Worm (Caenorhabditis elegans) whole organism, midembryonic: ENCODE data around the gene AC3.12.

ENCODE experiments used
- T22C8.4 ChIP-seq: fragments of 200-800 bp; sonication (Bioruptor generic); IDR thresholded peaks from 2 replicates; pipeline ENCODE4 v1.3.6; 2022; ENCODE audit warnings: missing genetic modification characterization, missing compliant biosample characterization
- cog-1 ChIP-seq: sonication (generic microtip); optimal IDR thresholded peaks from 2 replicates; lab custom pipeline; 2016; ENCODE audit warnings: missing genetic modification characterization, missing compliant biosample characterization
- flt-1 ChIP-seq: fragments of 200-800 bp; sonication (Bioruptor generic); IDR thresholded peaks from 2 replicates; pipeline ENCODE4 v1.3.6; 2022; ENCODE audit warnings: missing genetic modification characterization, missing compliant biosample characterization
- klf-2 ChIP-seq: fragments of 200-800 bp; sonication (Bioruptor generic); conservative IDR thresholded peaks from 2 replicates; pipeline ENCODE4 v1.3.6; 2022; ENCODE audit warnings: missing genetic modification reagents, missing genetic modification characterization, missing compliant biosample characterization
- med-1 ChIP-seq: sonication (generic microtip); optimal IDR thresholded peaks from 2 replicates; lab custom pipeline; 2017; ENCODE audit warnings: missing genetic modification characterization, mild to moderate bottlenecking, missing compliant biosample characterization, antibody characterized with exemption, missing genetic modification reagents; ENCODE audit not compliant: insufficient read depth
- ref-1 ChIP-seq: fragments of 200-800 bp; sonication (Bioruptor generic); conservative IDR thresholded peaks from 2 replicates; pipeline ENCODE4 v1.3.6; 2022; ENCODE audit warnings: missing genetic modification reagents, missing genetic modification characterization, missing compliant biosample characterization
- tab-1 ChIP-seq: fragments of 200-800 bp; sonication (Bioruptor generic); IDR thresholded peaks from 2 replicates; pipeline ENCODE4 v1.3.6; 2022; ENCODE audit warnings: missing genetic modification characterization, missing compliant biosample characterization
- ztf-23 ChIP-seq: fragments of 200-800 bp; sonication (Bioruptor generic); IDR thresholded peaks from 2 replicates; pipeline ENCODE4 v1.3.6; 2022; ENCODE audit warnings: missing genetic modification reagents, missing genetic modification characterization, missing compliant biosample characterization
- ztf-29 ChIP-seq: fragments of 200-800 bp; sonication (Bioruptor generic); IDR thresholded peaks from 2 replicates; pipeline ENCODE4 v1.3.6; 2022; ENCODE audit warnings: missing genetic modification reagents, missing genetic modification characterization, missing compliant biosample characterization

AC3.12 gene

ce11 chrV:10379293-10379692, at the start of gene AC3.12:
Gene AC3.12, minus strand, starts transcription at chrV:10379393.
- TF ChIP-seq flt-1 (GFP tag; lab: Robert Waterston, UW) (no peak), T22C8.4 (GFP tag; lab: Robert Waterston, UW) (no peak), ztf-29 (GFP tag; lab: Robert Waterston, UW) (no peak), ztf-23 (no peak), med-1 (GFP tag; lab: Kevin White, UChicago) (no peak)

ce11 chrV:10428608-10429007, 49.4 kb upstream of the AC3.12 start, which contains the start of gene tag-314:
Gene tag-314, minus strand, starts transcription at chrV:10428708.
- TF ChIP-seq med-1 (GFP tag; lab: Kevin White, UChicago) (no peak), klf-2 (GFP tag; lab: Robert Waterston, UW) (no peak), T22C8.4 (GFP tag; lab: Robert Waterston, UW) (no peak), flt-1 (GFP tag; lab: Robert Waterston, UW) (no peak), ztf-23 (no peak)

- TF ChIP-seq cog-1 (tag; lab: Kevin White, UChicago) (no peak), tab-1 (GFP tag; lab: Robert Waterston, UW) (no peak), flt-1 (GFP tag; lab: Robert Waterston, UW) (no peak), klf-2 (GFP tag; lab: Robert Waterston, UW) (no peak), ztf-23 (no peak), ztf-29 (GFP tag; lab: Robert Waterston, UW) (no peak), med-1 (GFP tag; lab: Kevin White, UChicago) (no peak), T22C8.4 (GFP tag; lab: Robert Waterston, UW) (no peak), ref-1 (no peak)
These were observed 47.1 kb upstream of the AC3.12 start, which contains the start of gene apc-10 for ce11 chrV:10426253-10426652. Gene apc-10, minus strand, starts transcription at chrV:10426353.

- TF ChIP-seq tab-1 (GFP tag; lab: Robert Waterston, UW) (no peak), klf-2 (GFP tag; lab: Robert Waterston, UW) (no peak), med-1 (GFP tag; lab: Kevin White, UChicago) (no peak), T22C8.4 (GFP tag; lab: Robert Waterston, UW) (no peak)
These were observed 45.9 kb upstream of the AC3.12 start, which contains the start of gene col-12 for ce11 chrV:10425098-10425497. Gene col-12, minus strand, starts transcription at chrV:10425198.

- no peak for TF ChIP-seq tab-1 (GFP tag; lab: Robert Waterston, UW)
- no peak for TF ChIP-seq med-1 (GFP tag; lab: Kevin White, UChicago)
- no peak for TF ChIP-seq cog-1 (tag; lab: Kevin White, UChicago)
- no peak for TF ChIP-seq klf-2 (GFP tag; lab: Robert Waterston, UW)
- no peak for TF ChIP-seq T22C8.4 (GFP tag; lab: Robert Waterston, UW)
- no peak for TF ChIP-seq ztf-23
- no peak for TF ChIP-seq ztf-29 (GFP tag; lab: Robert Waterston, UW)
- no peak for TF ChIP-seq flt-1 (GFP tag; lab: Robert Waterston, UW)
- TF ChIP-seq ref-1, result no peak
These were observed 44.3 kb upstream of the AC3.12 start for ce11 chrV:10423511-10423910.

ce11 chrV:10421802-10422201, 42.6 kb upstream of the AC3.12 start, which contains the start of gene col-13:
Gene col-13, minus strand, starts transcription at chrV:10421902.
- TF ChIP-seq T22C8.4 (GFP tag; lab: Robert Waterston, UW) (no peak), klf-2 (GFP tag; lab: Robert Waterston, UW) (no peak), cog-1 (tag; lab: Kevin White, UChicago) (no peak)

- TF ChIP-seq ref-1, result no peak
- TF ChIP-seq ztf-23, result no peak
- TF ChIP-seq T22C8.4 (GFP tag; lab: Robert Waterston, UW), result no peak
- no peak for TF ChIP-seq ztf-29 (GFP tag; lab: Robert Waterston, UW)
- TF ChIP-seq tab-1 (GFP tag; lab: Robert Waterston, UW), result no peak
- TF ChIP-seq cog-1 (tag; lab: Kevin White, UChicago), result no peak
- no peak for TF ChIP-seq klf-2 (GFP tag; lab: Robert Waterston, UW)
- no peak for TF ChIP-seq med-1 (GFP tag; lab: Kevin White, UChicago)
- no peak for TF ChIP-seq flt-1 (GFP tag; lab: Robert Waterston, UW)
These were observed 39.8 kb upstream of the AC3.12 start, which contains the start of gene F15H10.5 for ce11 chrV:10418961-10419360. Gene F15H10.5, minus strand, starts transcription at chrV:10419061.

- no peak for TF ChIP-seq klf-2 (GFP tag; lab: Robert Waterston, UW)
- TF ChIP-seq tab-1 (GFP tag; lab: Robert Waterston, UW), result no peak
- TF ChIP-seq ref-1, result no peak
- TF ChIP-seq cog-1 (tag; lab: Kevin White, UChicago), result no peak
- no peak for TF ChIP-seq ztf-23
- TF ChIP-seq med-1 (GFP tag; lab: Kevin White, UChicago), result no peak
- TF ChIP-seq ztf-29 (GFP tag; lab: Robert Waterston, UW), result no peak
- no peak for TF ChIP-seq T22C8.4 (GFP tag; lab: Robert Waterston, UW)
These were observed 37.7 kb upstream of the AC3.12 start, which contains the start of gene F15H10.10 for ce11 chrV:10416925-10417324. Gene F15H10.10, minus strand, starts transcription at chrV:10417025.

- no peak for TF ChIP-seq ztf-23
- no peak for TF ChIP-seq cog-1 (tag; lab: Kevin White, UChicago)
- TF ChIP-seq ztf-29 (GFP tag; lab: Robert Waterston, UW), result no peak
- TF ChIP-seq T22C8.4 (GFP tag; lab: Robert Waterston, UW), result no peak
- no peak for TF ChIP-seq klf-2 (GFP tag; lab: Robert Waterston, UW)
- no peak for TF ChIP-seq ref-1
These were observed 35.4 kb upstream of the AC3.12 start, which contains the start of gene F15H10.9 for ce11 chrV:10414610-10415009. Gene F15H10.9, minus strand, starts transcription at chrV:10414710.

- no peak for TF ChIP-seq cog-1 (tag; lab: Kevin White, UChicago)
- no peak for TF ChIP-seq tab-1 (GFP tag; lab: Robert Waterston, UW)
- no peak for TF ChIP-seq ztf-29 (GFP tag; lab: Robert Waterston, UW)
- TF ChIP-seq T22C8.4 (GFP tag; lab: Robert Waterston, UW), result no peak
- TF ChIP-seq ztf-23, result no peak
- TF ChIP-seq med-1 (GFP tag; lab: Kevin White, UChicago), result no peak
- no peak for TF ChIP-seq klf-2 (GFP tag; lab: Robert Waterston, UW)
These were observed 31.0 kb upstream of the AC3.12 start, which contains the start of gene F15H10.12 for ce11 chrV:10410030-10410713. Gene F15H10.12, minus strand, starts transcription at chrV:10410080.
